Fruit fly (Drosophila melanogaster): ENCODE results near the gene ACXD.

The ACXD gene

DNA sequence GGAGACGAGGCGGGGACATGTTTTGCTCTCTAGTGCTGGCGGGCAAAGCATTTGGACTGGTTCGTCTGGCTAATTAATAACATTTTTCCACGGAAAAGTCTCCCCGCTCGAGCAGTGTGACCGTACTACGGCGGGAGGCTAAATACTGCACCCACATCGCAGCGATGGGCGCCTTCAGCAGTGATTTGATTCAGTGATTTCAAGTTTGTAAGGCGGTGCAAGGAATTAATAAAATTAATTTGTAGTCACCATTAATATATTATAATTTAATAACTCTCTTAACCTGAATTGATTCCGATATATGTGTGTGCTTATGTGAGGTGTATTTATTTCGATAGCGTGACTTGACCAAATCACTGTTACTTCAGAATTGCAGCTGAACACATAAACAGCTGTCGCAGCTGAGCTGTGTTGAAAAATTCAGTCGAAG is 25.1 kb downstream of the ACXD start, which contains the start of the genes oxt and CG13807 (continued):
- peak; percentile 76 for TF ChIP-seq Blimp-1 (GFP tag; optimal IDR thresholded peaks at IDR 0.05)
- 0 out of 2 replicates have a peak, but pooled peaks have one; percentile 26 for TF ChIP-seq CG4360 (GFP tag; IDR thresholded peaks at IDR 0.05)
- TF ChIP-seq Dll (GFP tag; IDR thresholded peaks at IDR 0.05; ENCODE audit: partially characterized antibody), result 0 out of 4 replicates have a peak, but pooled peaks have one; percentile 41
- peak; percentile 18; the same call in 1 of the 3 replicates for TF ChIP-seq knrl (GFP tag; IDR thresholded peaks at IDR 0.05; ENCODE audit: partially characterized antibody)
- TF ChIP-seq org-1 (GFP tag; optimal IDR thresholded peaks at IDR 0.05), result peak; percentile 73
- TF ChIP-seq CG9797 (GFP tag; optimal IDR thresholded peaks at IDR 0.05), result peak; percentile 74
- TF ChIP-seq Deaf1 (tag; optimal IDR thresholded peaks at IDR 0.05), result no peak
- TF ChIP-seq Hsf (GFP tag; optimal IDR thresholded peaks at IDR 0.05), result peak; percentile 79
- TF ChIP-seq sima (GFP tag; optimal IDR thresholded peaks at IDR 0.05), result no peak
- peak; percentile 91 for TF ChIP-seq lmd (GFP tag; IDR thresholded peaks at IDR 0.05)
- no peak for TF ChIP-seq ato (GFP tag; IDR thresholded peaks at IDR 0.05; ENCODE audit: partially characterized antibody)
- peak; percentile 85 for TF ChIP-seq Drgx (GFP tag; IDR thresholded peaks at IDR 0.05)
- TF ChIP-seq Asciz (GFP tag; optimal IDR thresholded peaks at IDR 0.05), result peak; percentile 70
- peak; percentile 89 for TF ChIP-seq E2f1 (GFP tag; IDR thresholded peaks at IDR 0.05)
- no peak for TF ChIP-seq sc (optimal IDR thresholded peaks at IDR 0.05)
- TF ChIP-seq sc (GFP tag; optimal IDR thresholded peaks at IDR 0.05), result peak; percentile 76
- no peak for TF ChIP-seq HLHmδ (GFP tag; optimal IDR thresholded peaks at IDR 0.05)
- peak; percentile 10 for TF ChIP-seq TFAM (GFP tag; optimal IDR thresholded peaks at IDR 0.05)
- TF ChIP-seq ttk (GFP tag; IDR thresholded peaks at IDR 0.05), result peak; percentile 82
- TF ChIP-seq bbx (GFP tag; IDR thresholded peaks at IDR 0.05; ENCODE audit: partially characterized antibody), result 0 out of 2 replicates have a peak, but pooled peaks have one; percentile 16
- peak; percentile 88 for TF ChIP-seq twi (tag; optimal IDR thresholded peaks at IDR 0.05)
- TF ChIP-seq CG30403 (GFP tag; optimal IDR thresholded peaks at IDR 0.05), result peak; percentile 93
- TF ChIP-seq CG17361 (GFP tag; IDR thresholded peaks at IDR 0.05), result peak; percentile 93
- peak; percentile 65 for TF ChIP-seq CG2202 (tag; optimal IDR thresholded peaks at IDR 0.05)
- TF ChIP-seq CG7839 (tag; optimal IDR thresholded peaks at IDR 0.05), result peak; percentile 91
- TF ChIP-seq grn (GFP tag; optimal IDR thresholded peaks at IDR 0.05), result peak; percentile 35
- TF ChIP-seq en (GFP tag; optimal IDR thresholded peaks at IDR 0.05), result peak; percentile 15
- TF ChIP-seq cas (GFP tag; IDR thresholded peaks at IDR 0.05), result peak; percentile 49; the same call in 1 of the 2 replicates
- TF ChIP-seq zfh1 (GFP tag; IDR thresholded peaks at IDR 0.05), result peak; percentile 92
- peak; percentile 53 for TF ChIP-seq Bdp1 (GFP tag; optimal IDR thresholded peaks at IDR 0.05)
- peak; percentile 53 for TF ChIP-seq pho (GFP tag; optimal IDR thresholded peaks at IDR 0.05)
- peak; percentile 82 for TF ChIP-seq CG4404 (GFP tag; IDR thresholded peaks at IDR 0.05)
- TF ChIP-seq Mrtf (GFP tag; IDR thresholded peaks at IDR 0.05), result peak; percentile 87
- peak; percentile 84 for TF ChIP-seq CG18619 (GFP tag; optimal IDR thresholded peaks at IDR 0.05)
- peak; percentile 42; the same call in 1 of the 2 replicates for TF ChIP-seq Scr (GFP tag; IDR thresholded peaks at IDR 0.05; ENCODE audit: partially characterized antibody)
- peak; percentile 80 for TF ChIP-seq CG33557 (GFP tag; optimal IDR thresholded peaks at IDR 0.05)
- peak; percentile 92 for TF ChIP-seq CG17829 (tag; optimal IDR thresholded peaks at IDR 0.05)
- peak; percentile 89 for TF ChIP-seq sob (GFP tag; IDR thresholded peaks at IDR 0.05)
- peak; percentile 79 for TF ChIP-seq CG15514 (GFP tag; optimal IDR thresholded peaks at IDR 0.05)
- TF ChIP-seq CoRest (tag; optimal IDR thresholded peaks at IDR 0.05), result peak; percentile 94
- no peak for TF ChIP-seq CG9876 (GFP tag; optimal IDR thresholded peaks at IDR 0.05)
- peak; percentile 78 for TF ChIP-seq CG9215 (GFP tag; IDR thresholded peaks at IDR 0.05)
- TF ChIP-seq Atf-2 (GFP tag; optimal IDR thresholded peaks at IDR 0.05), result peak; percentile 17
- TF ChIP-seq CG13624 (GFP tag; optimal IDR thresholded peaks at IDR 0.05), result peak; percentile 60
- peak; percentile 68 for TF ChIP-seq bab2 (GFP tag; optimal IDR thresholded peaks at IDR 0.05)
- no peak for TF ChIP-seq CG8944 (GFP tag; optimal IDR thresholded peaks at IDR 0.05)
- no peak for TF ChIP-seq nau (GFP tag; optimal IDR thresholded peaks at IDR 0.05)
- TF ChIP-seq MBD-R2 (GFP tag; IDR thresholded peaks at IDR 0.05), result peak; percentile 97
- TF ChIP-seq CG8478 (optimal IDR thresholded peaks at IDR 0.05), result no peak
- TF ChIP-seq CG2889 (GFP tag; IDR thresholded peaks at IDR 0.05), result peak; percentile 79
- TF ChIP-seq CG13123 (GFP tag; optimal IDR thresholded peaks at IDR 0.05), result peak; percentile 60
